Fruit fly (Drosophila melanogaster) whole organism, prepupa: ENCODE data around the gene CG6333.

Source experiments
- Blimp-1 ChIP-seq: fragments of 200-800 bp; sonication (Bioruptor generic); optimal IDR thresholded peaks from 3 replicates; lab custom pipeline; 2017; ENCODE audit warnings: missing biosample characterization, missing genetic modification characterization, mild to moderate bottlenecking, moderate library complexity, missing genetic modification reagents
- CG10631 ChIP-seq: fragments of 200-800 bp; sonication (Bioruptor generic); optimal IDR thresholded peaks from 2 replicates; lab custom pipeline; 2016; ENCODE audit warnings: missing biosample characterization, missing genetic modification characterization
- CG11294 ChIP-seq: fragments of 200-800 bp; sonication (Bioruptor generic); IDR thresholded peaks from 2 replicates; pipeline ENCODE4 v1.3.6; 2022; ENCODE audit warnings: missing biosample characterization, missing genetic modification characterization
- CG11762 ChIP-seq: fragments of 200-800 bp; sonication (Bioruptor generic); optimal IDR thresholded peaks from 3 replicates; lab custom pipeline; 2016; ENCODE audit warnings: missing biosample characterization, missing genetic modification characterization; ENCODE audit not compliant: insufficient read depth
- CG15336 ChIP-seq: fragments of 200-800 bp; sonication (Bioruptor generic); IDR thresholded peaks from 2 replicates; pipeline ENCODE4 v1.3.6; 2022; ENCODE audit warnings: missing biosample characterization, missing genetic modification characterization
- CG1621 ChIP-seq: fragments of 200-800 bp; sonication (Bioruptor generic); optimal IDR thresholded peaks from 3 replicates; lab custom pipeline; 2018; ENCODE audit warnings: missing biosample characterization, mild to moderate bottlenecking, missing genetic modification characterization
- CG16779 ChIP-seq: fragments of 200-800 bp; sonication (Bioruptor generic); optimal IDR thresholded peaks from 3 replicates; lab custom pipeline; 2017; ENCODE audit warnings: missing biosample characterization, mild to moderate bottlenecking, missing genetic modification characterization
- CG3032 ChIP-seq: fragments of 200-800 bp; optimal IDR thresholded peaks from 2 replicates; lab custom pipeline; 2019; ENCODE audit warnings: missing biosample characterization, mild to moderate bottlenecking, missing genetic modification characterization, moderate library complexity
- CG31627 ChIP-seq: fragments of 200-800 bp; sonication (Bioruptor generic); optimal IDR thresholded peaks from 3 replicates; lab custom pipeline; 2016; ENCODE audit warnings: missing biosample characterization, missing genetic modification characterization
- CG32006 ChIP-seq: fragments of 200-800 bp; sonication (Bioruptor generic); optimal IDR thresholded peaks from 3 replicates; lab custom pipeline; 2017; ENCODE audit warnings: missing biosample characterization, mild to moderate bottlenecking, missing genetic modification characterization
- CG34406 ChIP-seq: fragments of 200-800 bp; sonication (Bioruptor generic); optimal IDR thresholded peaks from 3 replicates; lab custom pipeline; 2016; ENCODE audit warnings: missing biosample characterization, missing genetic modification characterization
- CG3919 ChIP-seq: fragments of 200-800 bp; sonication (Bioruptor generic); optimal IDR thresholded peaks from 3 replicates; lab custom pipeline; 2016; ENCODE audit warnings: missing biosample characterization, missing genetic modification characterization
- CG4318 ChIP-seq: fragments of 200-800 bp; sonication (Bioruptor generic); optimal IDR thresholded peaks from 3 replicates; lab custom pipeline; 2017; ENCODE audit warnings: missing biosample characterization, mild to moderate bottlenecking, missing genetic modification characterization
- CG6163 ChIP-seq: fragments of 200-800 bp; sonication (Bioruptor generic); IDR thresholded peaks from 3 replicates; pipeline ENCODE4 v1.3.6; 2022; ENCODE audit warnings: missing biosample characterization, missing genetic modification characterization
- CG6276 ChIP-seq: fragments of 200-800 bp; sonication (Bioruptor generic); optimal IDR thresholded peaks from 2 replicates; lab custom pipeline; 2017; ENCODE audit warnings: missing biosample characterization, mild to moderate bottlenecking, missing genetic modification characterization
- CG6792 ChIP-seq: fragments of 200-800 bp; sonication (Bioruptor generic); optimal IDR thresholded peaks from 3 replicates; lab custom pipeline; 2016; ENCODE audit warnings: missing biosample characterization, missing genetic modification characterization
- CG6854 ChIP-seq: fragments of 200-800 bp; sonication (Bioruptor generic); optimal IDR thresholded peaks from 2 replicates; lab custom pipeline; 2017; ENCODE audit warnings: missing biosample characterization, mild to moderate bottlenecking, missing genetic modification characterization
- CG7368 ChIP-seq: fragments of 200-800 bp; sonication (Bioruptor generic); optimal IDR thresholded peaks from 3 replicates; lab custom pipeline; 2016; ENCODE audit warnings: missing biosample characterization, missing genetic modification characterization
- CG8119 ChIP-seq: fragments of 200-800 bp; sonication (Bioruptor generic); IDR thresholded peaks from 3 replicates; pipeline ENCODE4 v1.3.6; 2022; ENCODE audit warnings: missing biosample characterization, missing genetic modification characterization
- CG8319 ChIP-seq: fragments of 200-800 bp; sonication (Bioruptor generic); optimal IDR thresholded peaks from 3 replicates; lab custom pipeline; 2016; ENCODE audit warnings: missing biosample characterization, missing genetic modification characterization
- CG9139 ChIP-seq: fragments of 200-800 bp; sonication (Bioruptor generic); optimal IDR thresholded peaks from 3 replicates; lab custom pipeline; 2017; ENCODE audit warnings: missing biosample characterization, mild to moderate bottlenecking, missing genetic modification characterization
- Eip75B ChIP-seq: fragments of 200-800 bp; sonication (Bioruptor generic); optimal IDR thresholded peaks from 3 replicates; lab custom pipeline; 2016; ENCODE audit warnings: missing biosample characterization, missing genetic modification characterization
- Eip78C ChIP-seq: fragments of 200-800 bp; sonication (Bioruptor generic); peaks from one replicate; lab custom pipeline; 2016; ENCODE audit warnings: missing biosample characterization, missing genetic modification characterization
- Ets96B ChIP-seq: fragments of 200-800 bp; optimal IDR thresholded peaks from 2 replicates; lab custom pipeline; 2019; ENCODE audit warnings: missing biosample characterization, mild to moderate bottlenecking, missing genetic modification characterization, moderate library complexity
- Hr38 ChIP-seq: sonication (Bioruptor generic); optimal IDR thresholded peaks from 2 replicates; lab custom pipeline; 2016; ENCODE audit warnings: missing biosample characterization, missing genetic modification characterization
- Hr4 ChIP-seq: fragments of 200-800 bp; sonication (Bioruptor generic); optimal IDR thresholded peaks from 3 replicates; lab custom pipeline; 2016; ENCODE audit warnings: missing biosample characterization, missing genetic modification characterization
- Lpt ChIP-seq: fragments of 200-800 bp; sonication (Bioruptor generic); optimal IDR thresholded peaks from 3 replicates; lab custom pipeline; 2016; ENCODE audit warnings: missing biosample characterization, missing genetic modification characterization
- Met ChIP-seq: fragments of 200-800 bp; sonication (Bioruptor generic); optimal IDR thresholded peaks from 3 replicates; lab custom pipeline; 2016; ENCODE audit warnings: missing biosample characterization, missing genetic modification characterization
- OdsH ChIP-seq: fragments of 200-800 bp; sonication (Bioruptor generic); optimal IDR thresholded peaks from 3 replicates; lab custom pipeline; 2016; ENCODE audit warnings: missing biosample characterization, missing genetic modification characterization
- Smox ChIP-seq: fragments of 200-800 bp; sonication (Bioruptor generic); optimal IDR thresholded peaks from 3 replicates; lab custom pipeline; 2016; ENCODE audit warnings: missing biosample characterization, missing genetic modification characterization
- Sox14 ChIP-seq: fragments of 200-800 bp; sonication (Bioruptor generic); optimal IDR thresholded peaks from 3 replicates; lab custom pipeline; 2016; ENCODE audit warnings: missing biosample characterization, missing genetic modification characterization
- achi ChIP-seq: fragments of 200-800 bp; sonication (Bioruptor generic); optimal IDR thresholded peaks from 3 replicates; lab custom pipeline; 2016; ENCODE audit warnings: missing biosample characterization, missing genetic modification characterization
- acj6 ChIP-seq: fragments of 200-800 bp; sonication (Bioruptor generic); optimal IDR thresholded peaks from 3 replicates; lab custom pipeline; 2016; ENCODE audit warnings: missing biosample characterization, missing genetic modification characterization
- cyc ChIP-seq: fragments of 200-800 bp; sonication (Bioruptor generic); optimal IDR thresholded peaks from 3 replicates; lab custom pipeline; 2016; ENCODE audit warnings: missing biosample characterization, missing genetic modification characterization
- dac ChIP-seq: fragments of 200-800 bp; sonication (Bioruptor generic); optimal IDR thresholded peaks from 2 replicates; lab custom pipeline; 2017; ENCODE audit warnings: missing biosample characterization, mild to moderate bottlenecking, missing genetic modification characterization
- dsx ChIP-seq: fragments of 200-800 bp; optimal IDR thresholded peaks from 3 replicates; lab custom pipeline; 2019; ENCODE audit warnings: missing biosample characterization, mild to moderate bottlenecking, missing genetic modification characterization, moderate library complexity; ENCODE audit not compliant: poor library complexity, severe bottlenecking
- esn ChIP-seq: fragments of 200-800 bp; sonication (Bioruptor generic); optimal IDR thresholded peaks from 2 replicates; lab custom pipeline; 2016; ENCODE audit warnings: missing biosample characterization, mild to moderate bottlenecking, missing genetic modification characterization, moderate library complexity
- fd85E ChIP-seq: fragments of 200-800 bp; sonication (Bioruptor generic); optimal IDR thresholded peaks from 3 replicates; lab custom pipeline; 2016; ENCODE audit warnings: missing biosample characterization, missing genetic modification characterization
- fkh ChIP-seq: fragments of 200-800 bp; sonication (Bioruptor generic); optimal IDR thresholded peaks from 3 replicates; lab custom pipeline; 2017; ENCODE audit warnings: missing biosample characterization, mild to moderate bottlenecking, missing genetic modification characterization, moderate library complexity
- lz ChIP-seq: fragments of 200-800 bp; sonication (Bioruptor generic); optimal IDR thresholded peaks from 3 replicates; lab custom pipeline; 2016; ENCODE audit warnings: missing biosample characterization, missing genetic modification characterization
- pdm3 ChIP-seq: fragments of 200-800 bp; sonication (Bioruptor generic); optimal IDR thresholded peaks from 3 replicates; lab custom pipeline; 2016; ENCODE audit warnings: missing biosample characterization, missing genetic modification characterization
- salr ChIP-seq, 2 experiments: fragments of 200-800 bp; sonication (Bioruptor generic); optimal IDR thresholded peaks; 3 replicates each; lab custom pipeline; 2016 to 2018; ENCODE audit warnings: missing biosample characterization in 2 of 2, missing genetic modification characterization in 2 of 2, mild to moderate bottlenecking in 1 of 2
- spab ChIP-seq: fragments of 200-800 bp; sonication (Bioruptor generic); optimal IDR thresholded peaks from 2 replicates; lab custom pipeline; 2017; ENCODE audit warnings: missing biosample characterization, mild to moderate bottlenecking, missing genetic modification characterization, missing genetic modification reagents
- svp ChIP-seq: fragments of 200-800 bp; sonication (Bioruptor generic); peaks from one replicate; lab custom pipeline; 2016; ENCODE audit warnings: missing biosample characterization, missing genetic modification characterization
- topi ChIP-seq: fragments of 200-800 bp; sonication (Bioruptor generic); optimal IDR thresholded peaks from 3 replicates; lab custom pipeline; 2016; ENCODE audit warnings: missing biosample characterization, missing genetic modification characterization
- vri ChIP-seq: fragments of 200-800 bp; sonication (Bioruptor generic); optimal IDR thresholded peaks from 3 replicates; lab custom pipeline; 2016; ENCODE audit warnings: missing biosample characterization, mild to moderate bottlenecking, missing genetic modification characterization

The CG6333 gene

dm6 chr3L:17506830-17507229 is 20.8 kb upstream of the CG6333 start (continued):
- peak; percentile 16 for TF ChIP-seq lz (GFP tag; lab: Kevin White, UChicago)
- TF ChIP-seq Eip78C (GFP tag; lab: Kevin White, UChicago), result peak; percentile 68
- 0 out of 3 replicates have a peak, but pooled peaks have one; percentile 13 for TF ChIP-seq CG6163 (GFP tag; lab: Robert Waterston, UW)
- TF ChIP-seq CG10631 (GFP tag; lab: Kevin White, UChicago), result no peak
- no peak for TF ChIP-seq fkh
- no peak for TF ChIP-seq CG7368 (GFP tag; lab: Kevin White, UChicago)
- TF ChIP-seq CG4318, result no peak
- peak; percentile 27 for TF ChIP-seq Hr4
- TF ChIP-seq cyc (GFP tag; lab: Kevin White, UChicago), result no peak
- TF ChIP-seq CG8319 (GFP tag; lab: Kevin White, UChicago), result no peak
- 0 out of 3 replicates have a peak, but pooled peaks have one; percentile 23 for TF ChIP-seq CG8119 (GFP tag; lab: Robert Waterston, UW)
- peak; percentile 13 for TF ChIP-seq pdm3 (GFP tag; lab: Kevin White, UChicago)
- TF ChIP-seq CG3032 (tag; lab: Kevin White, UChicago), result no peak
- TF ChIP-seq CG34406 (GFP tag; lab: Kevin White, UChicago), result no peak
- TF ChIP-seq CG1621, result no peak
- peak; percentile 50 for TF ChIP-seq svp (GFP tag; lab: Kevin White, UChicago)
- peak; percentile 11 for TF ChIP-seq Ets96B (tag; lab: Kevin White, UChicago)
- no peak for TF ChIP-seq dac (GFP tag; lab: Kevin White, UChicago)
- TF ChIP-seq CG11294 (GFP tag; lab: Robert Waterston, UW), result no peak
- TF ChIP-seq CG6854 (GFP tag; lab: Kevin White, UChicago), result no peak

- TF ChIP-seq CG10631 (GFP tag; lab: Kevin White, UChicago) (peak; percentile 49), Lpt (no peak), Hr4 (peak; percentile 46), CG1621 (no peak), CG16779 (tag; lab: Kevin White, UChicago) (no peak), salr (GFP tag; optimal IDR thresholded peaks at IDR 0.05; lab: Kevin White, UChicago) (peak in 1 of 2 experiments; percentile 12), dsx (GFP tag; lab: Kevin White, UChicago) (peak; percentile 22), CG6854 (GFP tag; lab: Kevin White, UChicago) (no peak), CG4318 (no peak), CG15336 (no peak), fd85E (GFP tag; lab: Kevin White, UChicago) (no peak), Eip78C (GFP tag; lab: Kevin White, UChicago) (peak; percentile 89), pdm3 (GFP tag; lab: Kevin White, UChicago) (peak; percentile 54), CG11762 (no peak), Blimp-1 (GFP tag; lab: Kevin White, UChicago) (no peak), CG3919 (peak; percentile 55), OdsH (peak; percentile 48), CG6792 (peak; percentile 40), CG32006 (GFP tag; lab: Kevin White, UChicago) (peak; percentile 54), spab (GFP tag; lab: Kevin White, UChicago) (peak; percentile 24), svp (GFP tag; lab: Kevin White, UChicago) (peak; percentile 81), CG9139 (GFP tag; lab: Kevin White, UChicago) (no peak), achi (GFP tag; lab: Kevin White, UChicago) (peak; percentile 45), fkh (no peak), CG6163 (GFP tag; lab: Robert Waterston, UW) (no peak), CG6276 (GFP tag; lab: Kevin White, UChicago) (no peak), Met (peak; percentile 65), esn (peak; percentile 71), CG8119 (GFP tag; lab: Robert Waterston, UW) (peak; percentile 25; the same call in 1 of the 3 replicates), Eip75B (GFP tag; lab: Kevin White, UChicago) (peak; percentile 41), Sox14 (GFP tag; lab: Kevin White, UChicago) (peak; percentile 39), CG8319 (GFP tag; lab: Kevin White, UChicago) (peak; percentile 41), CG7368 (GFP tag; lab: Kevin White, UChicago) (no peak), CG31627 (peak; percentile 32), topi (peak; percentile 43), vri (GFP tag; lab: Kevin White, UChicago) (peak; percentile 14), Hr38 (GFP tag; lab: Kevin White, UChicago) (no peak), cyc (GFP tag; lab: Kevin White, UChicago) (peak; percentile 43), CG11294 (GFP tag; lab: Robert Waterston, UW) (no peak), acj6 (GFP tag; lab: Kevin White, UChicago) (peak; percentile 63), Smox (GFP tag; lab: Kevin White, UChicago) (peak; percentile 61)
Observed at dm6 chr3L:17506005-17506760, 20.2 kb upstream of the CG6333 start.
